Worm (Caenorhabditis elegans): Measurements from ENCODE around the gene srx-10.

Gene srx-10

ce11 chrV:13926398-13926797, 19.9 kb downstream of the srx-10 start, which contains the start of gene srxa-12:
TSS of gene srxa-12 (plus strand) at chrV:13926698.
- TF ChIP-seq grh-1 (GFP tag; IDR thresholded peaks at IDR 0.05) (no peak), nhr-71 (tag; optimal IDR thresholded peaks at IDR 0.05) (no peak), pag-3 (tag; optimal IDR thresholded peaks at IDR 0.05; ENCODE audit: borderline replicate concordance, insufficient read depth) (no peak), rnt-1 (tag; optimal IDR thresholded peaks at IDR 0.05) (no peak), C34B4.2 (tag; optimal IDR thresholded peaks at IDR 0.05) (no peak), mdl-1 (tag; optimal IDR thresholded peaks at IDR 0.05) (no peak), nhr-77 (tag; optimal IDR thresholded peaks at IDR 0.05) (no peak), alr-1 (tag; optimal IDR thresholded peaks at IDR 0.05; ENCODE audit: borderline replicate concordance) (no peak), egl-13 (tag; optimal IDR thresholded peaks at IDR 0.05) (no peak), unc-98 (GFP tag; IDR thresholded peaks at IDR 0.05) (no peak), tbx-2 (tag; optimal IDR thresholded peaks at IDR 0.05) (no peak), mef-2 (tag; optimal IDR thresholded peaks at IDR 0.05) (no peak), ets-5 (GFP tag; IDR thresholded peaks at IDR 0.05) (no peak), fkh-8 (tag; optimal IDR thresholded peaks at IDR 0.05) (no peak)

- TF ChIP-seq elt-3 (tag; optimal IDR thresholded peaks at IDR 0.05), result no peak
- no peak for TF ChIP-seq mdl-1 (tag; optimal IDR thresholded peaks at IDR 0.05)
- TF ChIP-seq dpl-1 (GFP tag; optimal IDR thresholded peaks at IDR 0.05), result no peak
- no peak for TF ChIP-seq nhr-20 (tag; optimal IDR thresholded peaks at IDR 0.05)
- no peak for TF ChIP-seq unc-98 (GFP tag; IDR thresholded peaks at IDR 0.05)
- TF ChIP-seq ztf-11 (tag; optimal IDR thresholded peaks at IDR 0.05), result no peak
- no peak for TF ChIP-seq isw-1 (GFP tag; IDR thresholded peaks at IDR 0.05)
- no peak for TF ChIP-seq sptf-1 (tag; optimal IDR thresholded peaks at IDR 0.05)
- TF ChIP-seq ces-1 (GFP tag; optimal IDR thresholded peaks at IDR 0.05), result no peak
- no peak for TF ChIP-seq egl-27 (tag; optimal IDR thresholded peaks at IDR 0.05)
- no peak for TF ChIP-seq C04F5.9 (tag; optimal IDR thresholded peaks at IDR 0.05)
- no peak for TF ChIP-seq pqm-1 (tag; optimal IDR thresholded peaks at IDR 0.05)
- TF ChIP-seq lsy-2 (tag; optimal IDR thresholded peaks at IDR 0.05), result no peak
Measured at ce11 chrV:13923851-13924250, 22.4 kb downstream of the srx-10 start, which contains the start of gene srxa-11. TSS of gene srxa-11 (plus strand) at chrV:13924151.

- TF ChIP-seq unc-98 (GFP tag; IDR thresholded peaks at IDR 0.05) (no peak), rnt-1 (tag; optimal IDR thresholded peaks at IDR 0.05) (no peak), dsc-1 (tag; optimal IDR thresholded peaks at IDR 0.05) (no peak), Y116A8C.19 (tag; optimal IDR thresholded peaks at IDR 0.05; ENCODE audit: borderline replicate concordance) (no peak), nhr-237 (tag; optimal IDR thresholded peaks at IDR 0.05) (no peak), fos-1 (tag; optimal IDR thresholded peaks at IDR 0.05) (no peak), nhr-20 (tag; optimal IDR thresholded peaks at IDR 0.05) (no peak), fkh-4 (tag; optimal IDR thresholded peaks at IDR 0.05; ENCODE audit: borderline replicate concordance) (no peak), fkh-10 (GFP tag; optimal IDR thresholded peaks at IDR 0.05) (no peak), ces-1 (GFP tag; optimal IDR thresholded peaks at IDR 0.05) (no peak), unc-30 (tag; optimal IDR thresholded peaks at IDR 0.05) (no peak), irx-1 (tag; optimal IDR thresholded peaks at IDR 0.05) (no peak), grh-1 (GFP tag; IDR thresholded peaks at IDR 0.05) (no peak), ets-5 (GFP tag; IDR thresholded peaks at IDR 0.05) (no peak), sox-4 (tag; optimal IDR thresholded peaks at IDR 0.05) (no peak), sup-37 (GFP tag; optimal IDR thresholded peaks at IDR 0.05) (no peak), ceh-90 (tag; optimal IDR thresholded peaks at IDR 0.05) (no peak), hlh-17 (GFP tag; optimal IDR thresholded peaks at IDR 0.05; ENCODE audit: borderline replicate concordance) (no peak), mab-9 (GFP tag; IDR thresholded peaks at IDR 0.05) (no peak)
Measured at ce11 chrV:13920730-13921129, 25.6 kb downstream of the srx-10 start, which contains the start of gene srx-42. TSS of gene srx-42 (plus strand) at chrV:13921030.
